Fruit fly (Drosophila melanogaster) whole organism, prepupa: ENCODE data around the gene CG13318.

Source experiments
- CG10631 ChIP-seq: fragments of 200-800 bp; sonication (Bioruptor generic); optimal IDR thresholded peaks from 2 replicates; lab custom pipeline; 2016; ENCODE audit warnings: missing biosample characterization, missing genetic modification characterization
- CG11294 ChIP-seq: fragments of 200-800 bp; sonication (Bioruptor generic); IDR thresholded peaks from 2 replicates; pipeline ENCODE4 v1.3.6; 2022; ENCODE audit warnings: missing biosample characterization, missing genetic modification characterization
- CG11902 ChIP-seq: fragments of 200-800 bp; sonication (Bioruptor generic); optimal IDR thresholded peaks from 3 replicates; lab custom pipeline; 2016; ENCODE audit warnings: missing biosample characterization, missing genetic modification characterization
- CG16779 ChIP-seq: fragments of 200-800 bp; sonication (Bioruptor generic); optimal IDR thresholded peaks from 3 replicates; lab custom pipeline; 2017; ENCODE audit warnings: missing biosample characterization, mild to moderate bottlenecking, missing genetic modification characterization
- CG32006 ChIP-seq: fragments of 200-800 bp; sonication (Bioruptor generic); optimal IDR thresholded peaks from 3 replicates; lab custom pipeline; 2017; ENCODE audit warnings: missing biosample characterization, mild to moderate bottlenecking, missing genetic modification characterization
- CG34406 ChIP-seq: fragments of 200-800 bp; sonication (Bioruptor generic); optimal IDR thresholded peaks from 3 replicates; lab custom pipeline; 2016; ENCODE audit warnings: missing biosample characterization, missing genetic modification characterization
- CG6163 ChIP-seq: fragments of 200-800 bp; sonication (Bioruptor generic); IDR thresholded peaks from 3 replicates; pipeline ENCODE4 v1.3.6; 2022; ENCODE audit warnings: missing biosample characterization, missing genetic modification characterization
- CG6792 ChIP-seq: fragments of 200-800 bp; sonication (Bioruptor generic); optimal IDR thresholded peaks from 3 replicates; lab custom pipeline; 2016; ENCODE audit warnings: missing biosample characterization, missing genetic modification characterization
- CG6808 ChIP-seq: fragments of 200-800 bp; sonication (Bioruptor generic); optimal IDR thresholded peaks from 3 replicates; lab custom pipeline; 2017; ENCODE audit warnings: missing biosample characterization, missing genetic modification characterization, mild to moderate bottlenecking, moderate library complexity, missing genetic modification reagents
- CG7368 ChIP-seq: fragments of 200-800 bp; sonication (Bioruptor generic); optimal IDR thresholded peaks from 3 replicates; lab custom pipeline; 2016; ENCODE audit warnings: missing biosample characterization, missing genetic modification characterization
- CG8119 ChIP-seq: fragments of 200-800 bp; sonication (Bioruptor generic); IDR thresholded peaks from 3 replicates; pipeline ENCODE4 v1.3.6; 2022; ENCODE audit warnings: missing biosample characterization, missing genetic modification characterization
- CG8632 ChIP-seq: fragments of 200-800 bp; sonication (Bioruptor generic); optimal IDR thresholded peaks from 3 replicates; lab custom pipeline; 2016; ENCODE audit warnings: missing biosample characterization, missing genetic modification characterization
- Eip78C ChIP-seq: fragments of 200-800 bp; sonication (Bioruptor generic); peaks from one replicate; lab custom pipeline; 2016; ENCODE audit warnings: missing biosample characterization, missing genetic modification characterization
- Hr38 ChIP-seq: sonication (Bioruptor generic); optimal IDR thresholded peaks from 2 replicates; lab custom pipeline; 2016; ENCODE audit warnings: missing biosample characterization, missing genetic modification characterization
- Hr39 ChIP-seq: fragments of 200-800 bp; sonication (Bioruptor generic); optimal IDR thresholded peaks from 2 replicates; lab custom pipeline; 2016; ENCODE audit warnings: missing biosample characterization, missing genetic modification characterization
- Met ChIP-seq: fragments of 200-800 bp; sonication (Bioruptor generic); optimal IDR thresholded peaks from 3 replicates; lab custom pipeline; 2016; ENCODE audit warnings: missing biosample characterization, missing genetic modification characterization
- Smox ChIP-seq: fragments of 200-800 bp; sonication (Bioruptor generic); optimal IDR thresholded peaks from 3 replicates; lab custom pipeline; 2016; ENCODE audit warnings: missing biosample characterization, missing genetic modification characterization
- Sox102F ChIP-seq: fragments of 200-800 bp; sonication (Bioruptor generic); optimal IDR thresholded peaks from 2 replicates; lab custom pipeline; 2016; ENCODE audit warnings: missing biosample characterization, mild to moderate bottlenecking, missing genetic modification characterization
- Sox15 ChIP-seq: fragments of 200-800 bp; sonication (Bioruptor generic); optimal IDR thresholded peaks from 3 replicates; lab custom pipeline; 2016; ENCODE audit warnings: missing biosample characterization, missing genetic modification characterization
- dac ChIP-seq: fragments of 200-800 bp; sonication (Bioruptor generic); optimal IDR thresholded peaks from 2 replicates; lab custom pipeline; 2017; ENCODE audit warnings: missing biosample characterization, mild to moderate bottlenecking, missing genetic modification characterization
- eg ChIP-seq: fragments of 200-800 bp; sonication (Bioruptor generic); IDR thresholded peaks from 3 replicates; pipeline ENCODE4 v1.3.6; 2022; ENCODE audit warnings: missing biosample characterization, missing genetic modification characterization
- esn ChIP-seq: fragments of 200-800 bp; sonication (Bioruptor generic); optimal IDR thresholded peaks from 2 replicates; lab custom pipeline; 2016; ENCODE audit warnings: missing biosample characterization, mild to moderate bottlenecking, missing genetic modification characterization, moderate library complexity
- fd59A ChIP-seq: fragments of 200-800 bp; sonication (Bioruptor generic); optimal IDR thresholded peaks from 2 replicates; lab custom pipeline; 2017; ENCODE audit warnings: missing biosample characterization, mild to moderate bottlenecking, missing genetic modification characterization, missing genetic modification reagents
- fd85E ChIP-seq: fragments of 200-800 bp; sonication (Bioruptor generic); optimal IDR thresholded peaks from 3 replicates; lab custom pipeline; 2016; ENCODE audit warnings: missing biosample characterization, missing genetic modification characterization
- net ChIP-seq: fragments of 200-800 bp; sonication (Bioruptor generic); optimal IDR thresholded peaks from 3 replicates; lab custom pipeline; 2016; ENCODE audit warnings: missing biosample characterization, missing genetic modification characterization
- pdm3 ChIP-seq: fragments of 200-800 bp; sonication (Bioruptor generic); optimal IDR thresholded peaks from 3 replicates; lab custom pipeline; 2016; ENCODE audit warnings: missing biosample characterization, missing genetic modification characterization
- salr ChIP-seq, 2 experiments: fragments of 200-800 bp; sonication (Bioruptor generic); optimal IDR thresholded peaks; 3 replicates each; lab custom pipeline; 2016 to 2018; ENCODE audit warnings: missing biosample characterization in 2 of 2, missing genetic modification characterization in 2 of 2, mild to moderate bottlenecking in 1 of 2
- spab ChIP-seq: fragments of 200-800 bp; sonication (Bioruptor generic); optimal IDR thresholded peaks from 2 replicates; lab custom pipeline; 2017; ENCODE audit warnings: missing biosample characterization, mild to moderate bottlenecking, missing genetic modification characterization, missing genetic modification reagents
- ss ChIP-seq, 2 experiments: fragments of 200-800 bp; sonication (Bioruptor generic); optimal IDR thresholded peaks; 2 replicates in 1 of 2; 3 replicates in 1 of 2; lab custom pipeline; 2017 to 2018; ENCODE audit warnings: mild to moderate bottlenecking in 2 of 2, missing biosample characterization in 2 of 2, missing genetic modification characterization in 2 of 2, moderate library complexity in 1 of 2
- svp ChIP-seq: fragments of 200-800 bp; sonication (Bioruptor generic); peaks from one replicate; lab custom pipeline; 2016; ENCODE audit warnings: missing biosample characterization, missing genetic modification characterization
- vri ChIP-seq: fragments of 200-800 bp; sonication (Bioruptor generic); optimal IDR thresholded peaks from 3 replicates; lab custom pipeline; 2016; ENCODE audit warnings: missing biosample characterization, mild to moderate bottlenecking, missing genetic modification characterization

CG13318 gene

dm6 chr3R:8744198-8744597 is 28.3 kb downstream of the CG13318 start (continued):
- TF ChIP-seq CG16779 (no peak), Sox102F (GFP tag; lab: Kevin White, UChicago) (peak; percentile 64), CG11902 (GFP tag; lab: Kevin White, UChicago) (peak; percentile 31), CG8632 (GFP tag; lab: Kevin White, UChicago) (peak; percentile 41), Hr38 (GFP tag; lab: Kevin White, UChicago) (no peak), esn (GFP tag; lab: Kevin White, UChicago) (peak; percentile 62), Hr39 (GFP tag; lab: Kevin White, UChicago) (peak; percentile 71), Sox15 (peak; percentile 23), CG8119 (GFP tag; lab: Robert Waterston, UW) (peak; percentile 44; the same call in 1 of the 3 replicates), eg (GFP tag; lab: Robert Waterston, UW) (peak; percentile 72; the same call in 2 of the 3 replicates), svp (GFP tag; lab: Kevin White, UChicago) (peak; percentile 84), CG34406 (GFP tag; lab: Kevin White, UChicago) (peak; percentile 41), dac (no peak), CG32006 (peak; percentile 48)

- TF ChIP-seq CG6792 (GFP tag; lab: Kevin White, UChicago) (no peak), Eip78C (GFP tag; lab: Kevin White, UChicago) (peak; percentile 15)
Measured at dm6 chr3R:8742661-8743060, 29.8 kb downstream of the CG13318 start.

- TF ChIP-seq svp (GFP tag; lab: Kevin White, UChicago) (no peak), Eip78C (GFP tag; lab: Kevin White, UChicago) (peak; percentile 21), fd85E (GFP tag; lab: Kevin White, UChicago) (no peak), CG6808 (GFP tag; lab: Kevin White, UChicago) (no peak), CG6792 (GFP tag; lab: Kevin White, UChicago) (no peak), net (no peak), CG6163 (GFP tag; lab: Robert Waterston, UW) (no peak), fd59A (GFP tag; lab: Kevin White, UChicago) (no peak)
Measured at dm6 chr3R:8741941-8742340, 30.6 kb downstream of the CG13318 start.

dm6 chr3R:8741248-8741647 is 31.2 kb downstream of the CG13318 start:
- no peak for TF ChIP-seq ss (GFP tag; optimal IDR thresholded peaks at IDR 0.05; lab: Kevin White, UChicago)
- TF ChIP-seq CG11294: no peak
- TF ChIP-seq vri (GFP tag; lab: Kevin White, UChicago): no peak
- TF ChIP-seq CG7368 (GFP tag; lab: Kevin White, UChicago): no peak
- no peak for TF ChIP-seq spab
- TF ChIP-seq Smox (GFP tag; lab: Kevin White, UChicago): no peak
- no peak for TF ChIP-seq salr (GFP tag; optimal IDR thresholded peaks at IDR 0.05; lab: Kevin White, UChicago)
- no peak for TF ChIP-seq Eip78C (GFP tag; lab: Kevin White, UChicago)
- no peak for TF ChIP-seq CG32006
- TF ChIP-seq CG10631 (GFP tag; lab: Kevin White, UChicago): no peak
- TF ChIP-seq pdm3 (GFP tag; lab: Kevin White, UChicago): no peak
- no peak for TF ChIP-seq eg (GFP tag; lab: Robert Waterston, UW)
- TF ChIP-seq Met (GFP tag; lab: Kevin White, UChicago): no peak
- TF ChIP-seq Hr38 (GFP tag; lab: Kevin White, UChicago): no peak
- TF ChIP-seq CG11902 (GFP tag; lab: Kevin White, UChicago): no peak
- TF ChIP-seq, all 60 proteins: peak for 0

dm6 chr3R:8740118-8740517 is 32.4 kb downstream of the CG13318 start:
- TF ChIP-seq CG32006 (no peak), pdm3 (GFP tag; lab: Kevin White, UChicago) (no peak), svp (GFP tag; lab: Kevin White, UChicago) (peak; percentile 74), Hr39 (GFP tag; lab: Kevin White, UChicago) (no peak)
